Worm (Caenorhabditis elegans) whole organism, L3 larva: Measurements from ENCODE around the gene str-88.

ENCODE experiments used
- ama-1 ChIP-seq: fragments of 150-350 bp; optimal IDR thresholded peaks from 2 replicates; lab custom pipeline; 2018
- egl-27 ChIP-seq: sonication (generic microtip); optimal IDR thresholded peaks from 4 replicates; lab custom pipeline; 2017; ENCODE audit warnings: missing biosample characterization, missing genetic modification reagents, missing genetic modification characterization
- egl-5 ChIP-seq: fragments of 150-350 bp; optimal IDR thresholded peaks from 2 replicates; lab custom pipeline; 2017; ENCODE audit warnings: missing biosample characterization, missing genetic modification reagents, missing genetic modification characterization, inconsistent platforms
- hmg-11 ChIP-seq: sonication (generic microtip); optimal IDR thresholded peaks from 2 replicates; lab custom pipeline; 2016; ENCODE audit warnings: missing genetic modification characterization, missing compliant biosample characterization
- lin-15B ChIP-seq: fragments of 150-350 bp; optimal IDR thresholded peaks from 2 replicates; lab custom pipeline; 2014; ENCODE audit warnings: missing biosample characterization, missing genetic modification characterization
- nfya-1 ChIP-seq: sonication (generic microtip); optimal IDR thresholded peaks from 2 replicates; lab custom pipeline; 2017; ENCODE audit warnings: missing genetic modification characterization, mild to moderate bottlenecking, missing compliant biosample characterization, antibody characterized with exemption, moderate library complexity; ENCODE audit not compliant: insufficient read depth
- nhr-28 ChIP-seq: fragments of 150-350 bp; optimal IDR thresholded peaks from 2 replicates; lab custom pipeline; 2014; ENCODE audit warnings: missing biosample characterization, missing genetic modification characterization
- tbx-2 ChIP-seq: sonication (generic microtip); optimal IDR thresholded peaks from 2 replicates; lab custom pipeline; 2016; ENCODE audit warnings: mild to moderate bottlenecking, missing genetic modification characterization, missing compliant biosample characterization
- unc-62 ChIP-seq: fragments of 150-350 bp; sonication (generic microtip); optimal IDR thresholded peaks from 4 replicates; lab custom pipeline; 2014; ENCODE audit warnings: missing biosample characterization, missing genetic modification reagents, missing genetic modification characterization
- zag-1 ChIP-seq: fragments of 150-350 bp; optimal IDR thresholded peaks from 2 replicates; lab custom pipeline; 2014; ENCODE audit warnings: missing biosample characterization, missing genetic modification characterization
- ztf-11 ChIP-seq: fragments of 150-350 bp; optimal IDR thresholded peaks from 2 replicates; lab custom pipeline; 2014; ENCODE audit warnings: missing biosample characterization, missing genetic modification characterization

DNA sequence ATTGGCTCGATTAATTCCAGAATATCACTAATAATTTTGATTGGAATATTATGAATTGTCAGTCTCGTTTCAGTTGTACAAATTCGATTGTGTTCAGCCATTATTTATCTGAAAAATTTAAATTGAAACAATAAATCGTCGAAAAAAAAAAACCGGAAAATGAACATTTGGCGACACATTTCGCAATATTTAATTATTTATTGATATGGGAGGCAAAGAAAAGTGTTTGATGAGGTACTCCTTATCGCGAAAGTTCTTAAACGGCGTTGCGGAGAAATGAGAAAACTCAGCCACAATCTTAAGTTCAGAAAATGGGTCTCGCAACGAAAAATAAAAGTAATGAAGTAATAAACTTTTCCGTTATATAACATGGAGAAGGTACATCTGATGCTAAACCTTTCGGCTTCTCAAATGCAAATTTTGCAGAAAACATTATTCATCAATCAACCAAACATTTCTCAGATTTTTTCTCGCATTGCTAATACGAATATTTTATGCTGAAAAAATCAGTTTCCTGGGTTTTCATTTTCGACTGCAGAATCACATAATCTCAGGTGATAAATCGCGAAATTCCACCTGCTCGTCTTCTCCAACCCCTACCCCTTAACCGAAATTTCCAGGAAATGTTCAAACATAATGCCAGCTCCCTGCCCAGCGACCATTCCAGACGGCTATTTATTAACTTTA, 16.2 kb upstream of the str-88 start, which contains the start of the genes T06E6.15 and sri-7:
- no peak for TF ChIP-seq tbx-2
- no peak for TF ChIP-seq zag-1 (tag; lab: Kevin White, UChicago)
- no peak for TF ChIP-seq lin-15B (tag; lab: Kevin White, UChicago)
- TF ChIP-seq ama-1 (lab: Kevin White, UChicago) = no peak
- no peak for TF ChIP-seq nfya-1 (tag; lab: Kevin White, UChicago)
- TF ChIP-seq unc-62 = no peak
- no peak for TF ChIP-seq egl-5
- no peak for TF ChIP-seq nhr-28
- TF ChIP-seq ztf-11 (tag; lab: Kevin White, UChicago) = no peak
- TF ChIP-seq egl-27 = no peak
- no peak for TF ChIP-seq hmg-11 (tag; lab: Kevin White, UChicago)
